Worm (Caenorhabditis elegans) whole organism, young adult: ENCODE results near the gene C44H4.8.
A peak's percentile ranks its signal among the peaks of the same experiment; 100 is the strongest.

ENCODE experiments used
- B0019.2 ChIP-seq: fragments of 200-800 bp; sonication (Bioruptor generic); conservative IDR thresholded peaks from 2 replicates; pipeline ENCODE4 v1.3.6; 2022; ENCODE audit warnings: missing genetic modification reagents, missing genetic modification characterization, missing compliant biosample characterization
- B0035.1 ChIP-seq: sonication (generic microtip); optimal IDR thresholded peaks from 2 replicates; lab custom pipeline; 2016; ENCODE audit warnings: missing genetic modification characterization, mild to moderate bottlenecking, missing compliant biosample characterization, missing genotype, missing genetic modification reagents
- C06A6.2 ChIP-seq: fragments of 200-800 bp; sonication (Bioruptor generic); conservative IDR thresholded peaks from 2 replicates; pipeline ENCODE4 v1.3.6; 2022; ENCODE audit warnings: missing genetic modification characterization, missing compliant biosample characterization
- D2030.7 ChIP-seq: fragments of 200-800 bp; sonication (Bioruptor generic); IDR thresholded peaks from 2 replicates; pipeline ENCODE4 v1.3.6; 2022; ENCODE audit warnings: missing genetic modification reagents, missing genetic modification characterization, missing compliant biosample characterization
- F10E7.11 ChIP-seq: sonication (generic microtip); optimal IDR thresholded peaks from 2 replicates; lab custom pipeline; 2017; ENCODE audit warnings: mild to moderate bottlenecking, missing genetic modification characterization, moderate library complexity, missing compliant biosample characterization
- F33H1.4 ChIP-seq: fragments of 200-800 bp; sonication (Bioruptor generic); IDR thresholded peaks from 2 replicates; pipeline ENCODE4 v1.3.6; 2022; ENCODE audit warnings: missing genetic modification reagents, missing genetic modification characterization, missing compliant biosample characterization
- F49E8.2 ChIP-seq: sonication (generic microtip); optimal IDR thresholded peaks from 3 replicates; lab custom pipeline; 2017; ENCODE audit warnings: missing genetic modification characterization, mild to moderate bottlenecking, missing compliant biosample characterization, antibody characterized with exemption, moderate library complexity; ENCODE audit not compliant: insufficient read depth
- F52B5.7 ChIP-seq: sonication (generic microtip); optimal IDR thresholded peaks from 2 replicates; lab custom pipeline; 2016; ENCODE audit warnings: mild to moderate bottlenecking, missing genetic modification characterization, missing compliant biosample characterization
- K11D2.4 ChIP-seq: fragments of 200-800 bp; sonication (Bioruptor generic); IDR thresholded peaks from 2 replicates; pipeline ENCODE4 v1.3.6; 2022; ENCODE audit warnings: missing genetic modification reagents, missing genetic modification characterization, missing compliant biosample characterization
- K12H6.12 ChIP-seq: fragments of 200-800 bp; sonication (Bioruptor generic); optimal IDR thresholded peaks from 2 replicates; lab custom pipeline; 2018; ENCODE audit warnings: mild to moderate bottlenecking, missing genetic modification characterization, missing compliant biosample characterization
- T26A5.8 ChIP-seq: sonication (generic microtip); optimal IDR thresholded peaks from 2 replicates; lab custom pipeline; 2016; ENCODE audit warnings: missing genetic modification characterization, missing compliant biosample characterization
- Y56A3A.18 ChIP-seq: fragments of 200-800 bp; sonication (Bioruptor generic); IDR thresholded peaks from 2 replicates; pipeline ENCODE4 v1.3.6; 2022; ENCODE audit warnings: missing genetic modification reagents, missing genetic modification characterization, missing compliant biosample characterization
- Y95B8A.8 ChIP-seq: fragments of 200-800 bp; sonication (Bioruptor generic); IDR thresholded peaks from 2 replicates; pipeline ENCODE4 v1.3.6; 2022; ENCODE audit warnings: missing genetic modification reagents, missing genetic modification characterization, missing compliant biosample characterization
- akir-1 ChIP-seq: fragments of 200-800 bp; sonication (Bioruptor generic); optimal IDR thresholded peaks from 2 replicates; lab custom pipeline; 2018; ENCODE audit warnings: mild to moderate bottlenecking, missing genetic modification characterization, moderate library complexity, missing compliant biosample characterization
- aptf-3 ChIP-seq: fragments of 200-800 bp; sonication (Bioruptor generic); IDR thresholded peaks from 2 replicates; pipeline ENCODE4 v1.3.6; 2022; ENCODE audit warnings: missing genetic modification characterization, missing compliant biosample characterization
- attf-5 ChIP-seq: fragments of 200-800 bp; sonication (Bioruptor generic); optimal IDR thresholded peaks from 2 replicates; lab custom pipeline; 2018; ENCODE audit warnings: mild to moderate bottlenecking, missing genetic modification characterization, missing compliant biosample characterization
- bed-2 ChIP-seq: fragments of 200-800 bp; sonication (Bioruptor generic); IDR thresholded peaks from 2 replicates; pipeline ENCODE4 v1.3.6; 2022; ENCODE audit warnings: missing genetic modification reagents, missing genetic modification characterization, missing compliant biosample characterization
- ceh-27 ChIP-seq: fragments of 200-800 bp; sonication (Bioruptor generic); optimal IDR thresholded peaks from 2 replicates; lab custom pipeline; 2018; ENCODE audit warnings: mild to moderate bottlenecking, missing genetic modification characterization, moderate library complexity, missing compliant biosample characterization
- die-1 ChIP-seq: sonication (generic microtip); optimal IDR thresholded peaks from 2 replicates; lab custom pipeline; 2016; ENCODE audit warnings: missing genotype, mild to moderate bottlenecking, missing genetic modification characterization, missing compliant biosample characterization
- dox-1 ChIP-seq: fragments of 200-800 bp; sonication (Bioruptor generic); IDR thresholded peaks from 2 replicates; pipeline ENCODE4 v1.3.6; 2022; ENCODE audit warnings: missing genetic modification reagents, missing genetic modification characterization, missing compliant biosample characterization
- efl-1 ChIP-seq: fragments of 150-350 bp; optimal IDR thresholded peaks from 2 replicates; lab custom pipeline; 2014; ENCODE audit warnings: missing biosample characterization, missing genetic modification reagents, missing genetic modification characterization
- egrh-3 ChIP-seq: fragments of 200-800 bp; sonication (Bioruptor generic); IDR thresholded peaks from 2 replicates; pipeline ENCODE4 v1.3.6; 2022; ENCODE audit warnings: missing genetic modification reagents, missing genetic modification characterization, missing compliant biosample characterization
- him-1 ChIP-seq: sonication (generic microtip); optimal IDR thresholded peaks from 2 replicates; lab custom pipeline; 2016; ENCODE audit warnings: missing genotype, missing genetic modification reagents, missing genetic modification characterization, missing compliant biosample characterization
- hmg-1.2 ChIP-seq: fragments of 200-800 bp; sonication (Bioruptor generic); IDR thresholded peaks from 2 replicates; pipeline ENCODE4 v1.3.6; 2022; ENCODE audit warnings: missing genetic modification reagents, missing genetic modification characterization, missing compliant biosample characterization
- lag-1 ChIP-seq: fragments of 200-800 bp; sonication (Bioruptor generic); IDR thresholded peaks from 2 replicates; pipeline ENCODE4 v1.3.6; 2022; ENCODE audit warnings: missing genetic modification reagents, missing genetic modification characterization, missing compliant biosample characterization
- let-607 ChIP-seq, 2 experiments: fragments of 200-800 bp in 1 of 2; sonication (Bioruptor generic) in 1 of 2; sonication (generic microtip) in 1 of 2; optimal IDR thresholded peaks; 2 replicates each; lab custom pipeline; 2016 to 2018; ENCODE audit warnings: mild to moderate bottlenecking in 2 of 2, missing compliant biosample characterization in 2 of 2, missing genetic modification characterization in 2 of 2, moderate library complexity in 2 of 2, missing genotype in 1 of 2
- lin-35 ChIP-seq, 3 experiments: fragments of 150-350 bp in 2 of 3; sonication (generic microtip) in 1 of 3; optimal IDR thresholded peaks; 2 replicates each; lab custom pipeline; 2014 to 2018; ENCODE audit warnings: missing biosample characterization in 3 of 3, missing genetic modification characterization in 3 of 3, missing genetic modification reagents in 3 of 3
- lir-1 ChIP-seq: fragments of 200-800 bp; sonication (Bioruptor generic); conservative IDR thresholded peaks from 2 replicates; pipeline ENCODE4 v1.3.6; 2022; ENCODE audit warnings: missing genetic modification reagents, missing genetic modification characterization, missing compliant biosample characterization
- mcd-1 ChIP-seq: fragments of 200-800 bp; sonication (Bioruptor generic); IDR thresholded peaks from 2 replicates; pipeline ENCODE4 v1.3.6; 2022; ENCODE audit warnings: missing genetic modification reagents, missing genetic modification characterization, missing compliant biosample characterization
- nfyb-1 ChIP-seq: fragments of 200-800 bp; sonication (Bioruptor generic); IDR thresholded peaks from 2 replicates; pipeline ENCODE4 v1.3.6; 2022; ENCODE audit warnings: missing genetic modification reagents, missing genetic modification characterization, missing compliant biosample characterization
- pbrm-1 ChIP-seq: fragments of 200-800 bp; sonication (Bioruptor generic); IDR thresholded peaks from 2 replicates; pipeline ENCODE4 v1.3.6; 2022; ENCODE audit warnings: missing genetic modification reagents, missing genetic modification characterization, missing compliant biosample characterization
- sea-2 ChIP-seq: fragments of 200-800 bp; sonication (Bioruptor generic); IDR thresholded peaks from 2 replicates; pipeline ENCODE4 v1.3.6; 2022; ENCODE audit warnings: missing genetic modification characterization, missing compliant biosample characterization
- snpc-3.4 ChIP-seq: sonication (generic microtip); optimal IDR thresholded peaks from 2 replicates; lab custom pipeline; 2017; ENCODE audit warnings: missing genetic modification characterization, mild to moderate bottlenecking, missing compliant biosample characterization, antibody characterized with exemption, moderate library complexity, missing genotype, missing genetic modification reagents
- snpc-4 ChIP-seq, 5 experiments: fragments of 150-350 bp in 1 of 5; sonication (generic microtip) in 4 of 5; optimal IDR thresholded peaks; 2 replicates each; lab custom pipeline; 2014 to 2018; ENCODE audit warnings: missing genetic modification characterization in 5 of 5, missing biosample characterization in 3 of 5, antibody characterized with exemption in 2 of 5, mild to moderate bottlenecking in 2 of 5, missing compliant biosample characterization in 2 of 5, missing genotype in 2 of 5, moderate library complexity in 2 of 5, missing genetic modification reagents in 1 of 5
- unc-62 ChIP-seq: fragments of 150-350 bp; optimal IDR thresholded peaks from 2 replicates; lab custom pipeline; 2014; ENCODE audit warnings: missing biosample characterization, missing genetic modification reagents, missing genetic modification characterization
- zfh-2 ChIP-seq: fragments of 200-800 bp; sonication (Bioruptor generic); conservative IDR thresholded peaks from 2 replicates; pipeline ENCODE4 v1.3.6; 2022; ENCODE audit warnings: missing genetic modification reagents, missing genetic modification characterization, missing compliant biosample characterization
- ztf-18 ChIP-seq: sonication (generic microtip); optimal IDR thresholded peaks from 2 replicates; lab custom pipeline; 2016; ENCODE audit warnings: missing genotype, mild to moderate bottlenecking, missing genetic modification characterization, missing compliant biosample characterization

C44H4.8 gene

ce11 chrX:14636712-14637111 is 41.8 kb downstream of the C44H4.8 start (continued):
- TF ChIP-seq mcd-1 (GFP tag; lab: Robert Waterston, UW): no peak
- TF ChIP-seq F33H1.4: no peak
- TF ChIP-seq D2030.7 (GFP tag; lab: Robert Waterston, UW): no peak
- TF ChIP-seq him-1 (tag; lab: Kevin White, UChicago): no peak
- no peak for TF ChIP-seq sea-2 (GFP tag; lab: Robert Waterston, UW)
- peak; percentile 20 for TF ChIP-seq ceh-27 (GFP tag; lab: Kevin White, UChicago)
- no peak for TF ChIP-seq efl-1 (GFP tag; lab: Kevin White, UChicago)
- TF ChIP-seq die-1 (tag; lab: Kevin White, UChicago): no peak
- no peak for TF ChIP-seq B0019.2
- TF ChIP-seq let-607 (tag; optimal IDR thresholded peaks at IDR 0.05; lab: Kevin White, UChicago): no peak
- peak; percentile 94 for TF ChIP-seq zfh-2
- TF ChIP-seq F52B5.7 (tag; lab: Kevin White, UChicago): no peak
- no peak for TF ChIP-seq F10E7.11 (tag; lab: Kevin White, UChicago)
- TF ChIP-seq lag-1 (GFP tag; lab: Robert Waterston, UW): no peak
- TF ChIP-seq Y56A3A.18 (GFP tag; lab: Robert Waterston, UW): 0 out of 2 replicates have a peak, but pooled peaks have one; percentile 16
- peak in 1 of 3 experiments; percentile 30 for TF ChIP-seq lin-35 (GFP tag; optimal IDR thresholded peaks at IDR 0.05; lab: Kevin White, UChicago)
- TF ChIP-seq dox-1 (GFP tag; lab: Robert Waterston, UW): no peak
- no peak for TF ChIP-seq pbrm-1 (GFP tag; lab: Robert Waterston, UW)
- TF ChIP-seq bed-2 (GFP tag; lab: Robert Waterston, UW): no peak
- no peak for TF ChIP-seq B0035.1 (tag; lab: Kevin White, UChicago)
- no peak for TF ChIP-seq Y95B8A.8
- TF ChIP-seq nfyb-1 (GFP tag; lab: Robert Waterston, UW): 0 out of 2 replicates have a peak, but pooled peaks have one; percentile 67
- TF ChIP-seq unc-62: no peak
- no peak for TF ChIP-seq hmg-1.2
- no peak for TF ChIP-seq ztf-18 (tag; lab: Kevin White, UChicago)
- no peak for TF ChIP-seq snpc-3.4 (tag; lab: Kevin White, UChicago)

ce11 chrX:14637445-14637844 is 42.5 kb downstream of the C44H4.8 start:
- TF ChIP-seq snpc-4 (GFP tag; optimal IDR thresholded peaks at IDR 0.05; lab: Kevin White, UChicago) (peak; percentile 25), snpc-4 (tag; optimal IDR thresholded peaks at IDR 0.05; lab: Kevin White, UChicago) (peak; percentile 48 to 89 (median 70)), F52B5.7 (tag; lab: Kevin White, UChicago) (no peak), zfh-2 (0 out of 2 replicates have a peak, but pooled peaks have one; percentile 13)

ce11 chrX:14639941-14640340 is 45.0 kb downstream of the C44H4.8 start:
- TF ChIP-seq K12H6.12 (tag; lab: Kevin White, UChicago) (peak; percentile 49), pbrm-1 (GFP tag; lab: Robert Waterston, UW) (no peak), akir-1 (GFP tag; lab: Kevin White, UChicago) (no peak), zfh-2 (peak; percentile 89), K11D2.4 (GFP tag; lab: Robert Waterston, UW) (0 out of 2 replicates have a peak, but pooled peaks have one; percentile 14), egrh-3 (GFP tag; lab: Robert Waterston, UW) (peak; percentile 57), lir-1 (no peak)

- TF ChIP-seq attf-5 (GFP tag; lab: Kevin White, UChicago) (no peak), F49E8.2 (tag; lab: Kevin White, UChicago) (no peak), aptf-3 (GFP tag; lab: Robert Waterston, UW) (no peak), B0035.1 (tag; lab: Kevin White, UChicago) (no peak), T26A5.8 (tag; lab: Kevin White, UChicago) (no peak), lir-1 (no peak), C06A6.2 (GFP tag; lab: Robert Waterston, UW) (no peak)
Measured at ce11 chrX:14645392-14645791, 50.5 kb downstream of the C44H4.8 start, which contains the start of gene F54E4.4. Gene F54E4.4, minus strand, starts transcription at chrX:14645492.
